Worm (Caenorhabditis elegans) whole organism, early embryonic: ENCODE data around the gene flp-4.

Experiments
- B0310.2 ChIP-seq: sonication (generic microtip); optimal IDR thresholded peaks from 2 replicates; lab custom pipeline; 2016; ENCODE audit warnings: mild to moderate bottlenecking, missing genetic modification characterization, missing compliant biosample characterization
- F13C5.2 ChIP-seq: sonication (generic microtip); optimal IDR thresholded peaks from 2 replicates; lab custom pipeline; 2017; ENCODE audit warnings: mild to moderate bottlenecking, missing genetic modification characterization, inconsistent platforms, missing compliant biosample characterization
- ama-1 ChIP-seq: fragments of 150-350 bp; optimal IDR thresholded peaks from 2 replicates; lab custom pipeline; 2014
- ets-7 ChIP-seq: sonication (generic microtip); optimal IDR thresholded peaks from 2 replicates; lab custom pipeline; 2016; ENCODE audit warnings: missing genotype, missing genetic modification characterization, missing compliant biosample characterization
- pes-1 ChIP-seq: fragments of 200-800 bp; sonication (Bioruptor generic); IDR thresholded peaks from 2 replicates; pipeline ENCODE4 v1.3.6; 2022; ENCODE audit warnings: missing genetic modification reagents, missing genetic modification characterization, missing compliant biosample characterization
- sea-1 ChIP-seq: fragments of 200-800 bp; sonication (Bioruptor generic); conservative IDR thresholded peaks from 2 replicates; pipeline ENCODE4 v1.3.6; 2022; ENCODE audit warnings: missing genetic modification characterization, missing compliant biosample characterization

DNA sequence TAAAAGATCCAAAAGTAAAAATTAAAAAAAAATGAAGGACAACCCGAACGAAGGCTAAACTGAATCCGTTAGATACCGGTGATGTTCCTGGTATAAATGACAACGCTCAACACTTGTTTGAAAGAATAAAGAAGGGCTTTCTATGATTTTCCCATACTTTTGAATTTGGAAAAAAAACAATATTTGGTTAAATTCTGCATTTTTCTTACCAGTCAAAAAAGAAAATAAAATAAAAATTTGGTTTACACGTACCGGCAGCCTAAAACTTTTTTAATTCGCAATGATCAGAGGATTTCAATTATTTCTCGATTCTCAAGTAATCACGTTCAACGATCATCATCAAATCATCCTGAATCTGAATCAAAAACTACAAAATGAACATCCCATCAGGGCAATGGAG is 47.1 kb upstream of the flp-4 start, which contains the start of gene ZK892.3:
- no peak for TF ChIP-seq pes-1
- no peak for TF ChIP-seq F13C5.2 (tag; lab: Kevin White, UChicago)
- TF ChIP-seq B0310.2 (tag; lab: Kevin White, UChicago), result no peak
- TF ChIP-seq ets-7, result no peak
- TF ChIP-seq ama-1 (lab: Kevin White, UChicago), result no peak
- no peak for TF ChIP-seq sea-1
